Fruit fly (Drosophila melanogaster): Measurements from ENCODE around the gene glec.
A peak's percentile ranks its signal among the peaks of the same experiment; 100 is the strongest.

The glec gene

DNA sequence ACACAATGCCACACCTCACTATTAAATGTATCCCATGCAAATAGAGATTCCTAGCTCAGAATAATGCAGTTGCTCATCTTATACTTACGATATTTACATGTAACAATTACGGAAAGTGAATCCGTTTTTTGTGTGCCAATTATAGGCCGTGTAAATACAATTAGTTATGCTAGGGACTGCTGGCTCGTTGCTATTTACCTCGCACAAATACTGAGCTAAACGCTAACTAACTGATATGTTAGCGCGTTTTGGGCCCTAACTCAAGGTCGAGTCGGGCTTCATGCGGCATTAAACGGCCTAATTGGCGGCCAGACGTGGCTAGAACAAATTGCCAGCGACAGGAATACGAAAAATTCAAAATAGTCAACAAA is 792 bp upstream of the glec start (continued):
- TF ChIP-seq CG31388 (GFP tag; optimal IDR thresholded peaks at IDR 0.05), result no peak
- no peak for TF ChIP-seq CG43689 (GFP tag; IDR thresholded peaks at IDR 0.05)
- TF ChIP-seq hbn (GFP tag; IDR thresholded peaks at IDR 0.05; ENCODE audit: partially characterized antibody), result no peak
- TF ChIP-seq slou (GFP tag; optimal IDR thresholded peaks at IDR 0.05), result no peak
- no peak for TF ChIP-seq CG11504 (tag; optimal IDR thresholded peaks at IDR 0.05)
- TF ChIP-seq H2.0 (GFP tag; IDR thresholded peaks at IDR 0.05), result no peak
- TF ChIP-seq CG8359 (GFP tag; optimal IDR thresholded peaks at IDR 0.05; ENCODE audit: borderline replicate concordance), result no peak
- no peak for TF ChIP-seq yki (optimal IDR thresholded peaks at IDR 0.05)
- TF ChIP-seq lov (optimal IDR thresholded peaks at IDR 0.05), result no peak
- no peak for TF ChIP-seq lov (GFP tag; IDR thresholded peaks at IDR 0.05)
- no peak for TF ChIP-seq gem (tag; optimal IDR thresholded peaks at IDR 0.05)
- no peak for TF ChIP-seq CG3838 (GFP tag; optimal IDR thresholded peaks at IDR 0.05)
- no peak for TF ChIP-seq fd102C (GFP tag; optimal IDR thresholded peaks at IDR 0.05)
- TF ChIP-seq NfI (GFP tag; optimal IDR thresholded peaks at IDR 0.05), result no peak
- TF ChIP-seq ci (GFP tag; IDR thresholded peaks at IDR 0.05), result no peak
- TF ChIP-seq CG9215 (GFP tag; IDR thresholded peaks at IDR 0.05), result no peak
- TF ChIP-seq Dfd (GFP tag; optimal IDR thresholded peaks at IDR 0.05), result no peak
- peak; percentile 12 for TF ChIP-seq fd3F (GFP tag; optimal IDR thresholded peaks at IDR 0.05)
- no peak for TF ChIP-seq ind (GFP tag; optimal IDR thresholded peaks at IDR 0.05)
- no peak for TF ChIP-seq Hr51 (GFP tag; optimal IDR thresholded peaks at IDR 0.05)
- no peak for TF ChIP-seq so (GFP tag; IDR thresholded peaks at IDR 0.05)
- no peak for TF ChIP-seq CG2129 (GFP tag; IDR thresholded peaks at IDR 0.05; ENCODE audit: partially characterized antibody)
- TF ChIP-seq CG12769 (tag; optimal IDR thresholded peaks at IDR 0.05), result no peak
- TF ChIP-seq HLH3B (GFP tag; IDR thresholded peaks at IDR 0.05), result no peak
- no peak for TF ChIP-seq D (optimal IDR thresholded peaks at IDR 0.05)
- TF ChIP-seq D (GFP tag; optimal IDR thresholded peaks at IDR 0.05), result no peak
- no peak for TF ChIP-seq chinmo (GFP tag; IDR thresholded peaks at IDR 0.05; ENCODE audit: partially characterized antibody)
- TF ChIP-seq ems (GFP tag; optimal IDR thresholded peaks at IDR 0.05), result no peak
- TF ChIP-seq C15 (GFP tag; IDR thresholded peaks at IDR 0.05), result no peak
- no peak for TF ChIP-seq slp2 (GFP tag; optimal IDR thresholded peaks at IDR 0.05)
- TF ChIP-seq nerfin-1 (tag; optimal IDR thresholded peaks at IDR 0.05), result no peak
- TF ChIP-seq trem (tag; optimal IDR thresholded peaks at IDR 0.05), result no peak
- peak; percentile 12 for TF ChIP-seq CG2678 (tag; optimal IDR thresholded peaks at IDR 0.05)
- TF ChIP-seq CG8765 (GFP tag; IDR thresholded peaks at IDR 0.05), result no peak
- no peak for TF ChIP-seq zen (tag; optimal IDR thresholded peaks at IDR 0.05)
- no peak for TF ChIP-seq Poxn (GFP tag; IDR thresholded peaks at IDR 0.05)
- no peak for TF ChIP-seq tap (tag; optimal IDR thresholded peaks at IDR 0.05)
- peak; percentile 4 for TF ChIP-seq maf-S (GFP tag; optimal IDR thresholded peaks at IDR 0.05)
- TF ChIP-seq p53 (GFP tag; optimal IDR thresholded peaks at IDR 0.05), result no peak
- no peak for TF ChIP-seq Gsc (GFP tag; IDR thresholded peaks at IDR 0.05)

DNA sequence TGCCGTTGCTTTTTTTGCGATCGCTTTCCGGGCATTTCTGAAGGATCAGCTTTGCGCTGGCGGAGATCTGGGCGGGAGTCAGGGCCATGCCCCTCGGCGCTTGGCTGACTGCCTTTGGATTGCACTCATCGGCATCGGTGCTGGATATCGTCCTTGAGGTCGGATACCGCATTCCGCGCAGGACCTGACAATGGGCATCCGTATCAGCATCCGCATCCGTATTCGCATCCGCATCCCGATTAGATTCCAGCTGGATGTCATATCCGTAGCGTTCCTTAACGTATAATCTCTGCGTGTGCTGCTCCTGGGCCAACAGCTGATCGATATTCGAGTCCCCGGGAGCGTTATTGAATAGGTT is 618 bp downstream of the glec start:
- TF ChIP-seq Med (GFP tag) (peak; percentile 65), ac (GFP tag; optimal IDR thresholded peaks at IDR 0.05) (peak; percentile 13), Nf-YA (GFP tag; IDR thresholded peaks at IDR 0.05) (0 out of 2 replicates have a peak, but pooled peaks have one; percentile 33), slou (GFP tag; optimal IDR thresholded peaks at IDR 0.05) (no peak), Dbx (GFP tag; IDR thresholded peaks at IDR 0.05) (0 out of 3 replicates have a peak, but pooled peaks have one; percentile 15), CG13894 (tag; optimal IDR thresholded peaks at IDR 0.05) (no peak), grn (GFP tag; optimal IDR thresholded peaks at IDR 0.05) (no peak), Awh (GFP tag; IDR thresholded peaks at IDR 0.05) (peak; percentile 63; the same call in 1 of the 2 replicates), Hr51 (GFP tag; optimal IDR thresholded peaks at IDR 0.05) (no peak), ken (GFP tag; IDR thresholded peaks at IDR 0.05) (no peak), Bdp1 (GFP tag; optimal IDR thresholded peaks at IDR 0.05) (peak; percentile 12), CG12071 (GFP tag; optimal IDR thresholded peaks at IDR 0.05) (no peak), CG17328 (GFP tag; IDR thresholded peaks at IDR 0.05) (no peak), ems (GFP tag; optimal IDR thresholded peaks at IDR 0.05) (no peak), CG11093 (GFP tag; IDR thresholded peaks at IDR 0.05) (0 out of 3 replicates have a peak, but pooled peaks have one; percentile 34), sob (GFP tag; IDR thresholded peaks at IDR 0.05) (peak; percentile 35; the same call in 1 of the 2 replicates), CG30403 (GFP tag; optimal IDR thresholded peaks at IDR 0.05) (no peak), repo (GFP tag; optimal IDR thresholded peaks at IDR 0.05) (peak; percentile 18)
